Fruit fly (Drosophila melanogaster): Measurements from ENCODE around the gene Tpc1.
A peak's percentile ranks its signal among the peaks of the same experiment; 100 is the strongest.

Gene Tpc1

dm6 chr3R:10875515-10876434 is 6.2 kb downstream of the Tpc1 start, which contains the start of gene Sodh2 (continued):
- TF ChIP-seq HLH4C (GFP tag; IDR thresholded peaks at IDR 0.05; ENCODE audit: partially characterized antibody) (no peak), HmgZ (tag; optimal IDR thresholded peaks at IDR 0.05) (peak; percentile 69), Dfd (GFP tag; optimal IDR thresholded peaks at IDR 0.05) (no peak), CG11560 (tag; IDR thresholded peaks at IDR 0.05) (peak; percentile 57; the same call in 2 of the 3 replicates), grau (tag; optimal IDR thresholded peaks at IDR 0.05) (peak; percentile 95), kah (GFP tag; optimal IDR thresholded peaks at IDR 0.05) (peak; percentile 74), CG8478 (optimal IDR thresholded peaks at IDR 0.05) (no peak), sd (tag; optimal IDR thresholded peaks at IDR 0.05) (peak; percentile 64), emc (GFP tag; optimal IDR thresholded peaks at IDR 0.05) (no peak), CG17829 (tag; optimal IDR thresholded peaks at IDR 0.05) (peak; percentile 83), CG32532 (GFP tag; IDR thresholded peaks at IDR 0.05) (peak; percentile 88), Fer2 (tag; optimal IDR thresholded peaks at IDR 0.05) (peak; percentile 31), B-H1 (GFP tag; IDR thresholded peaks at IDR 0.05) (no peak; the same call in 2 of the 3 replicates), CG1024 (GFP tag; IDR thresholded peaks at IDR 0.05) (0 out of 2 replicates have a peak, but pooled peaks have one; percentile 38), CG2889 (GFP tag; IDR thresholded peaks at IDR 0.05) (peak; percentile 67; the same call in 2 of the 3 replicates), CG12219 (GFP tag; optimal IDR thresholded peaks at IDR 0.05) (peak; percentile 50), YL-1 (GFP tag; optimal IDR thresholded peaks at IDR 0.05) (peak; percentile 75), CG11695 (GFP tag; IDR thresholded peaks at IDR 0.05) (peak; percentile 70), cato (GFP tag; optimal IDR thresholded peaks at IDR 0.05; ENCODE audit: borderline replicate concordance) (no peak), tll (GFP tag; optimal IDR thresholded peaks at IDR 0.05) (no peak), h (optimal IDR thresholded peaks at IDR 0.05) (no peak), gt (GFP tag; IDR thresholded peaks at IDR 0.05) (no peak), NFAT (GFP tag; IDR thresholded peaks at IDR 0.05) (peak; percentile 83), CG9876 (GFP tag; optimal IDR thresholded peaks at IDR 0.05) (peak; percentile 52), CG7839 (tag; optimal IDR thresholded peaks at IDR 0.05) (peak; percentile 77), pb (GFP tag; optimal IDR thresholded peaks at IDR 0.05) (peak; percentile 19), onecut (GFP tag; IDR thresholded peaks at IDR 0.05) (peak; percentile 68), CG42726 (GFP tag; IDR thresholded peaks at IDR 0.05; ENCODE audit: partially characterized antibody) (no peak), CG13123 (GFP tag; optimal IDR thresholded peaks at IDR 0.05) (peak; percentile 23), chif (GFP tag; optimal IDR thresholded peaks at IDR 0.05) (peak; percentile 14 to 34), CG4854 (GFP tag; optimal IDR thresholded peaks at IDR 0.05) (peak; percentile 44), CG10321 (GFP tag; IDR thresholded peaks at IDR 0.05) (no peak), CG9609 (GFP tag; optimal IDR thresholded peaks at IDR 0.05) (peak; percentile 69), gsb-n (tag; optimal IDR thresholded peaks at IDR 0.05) (peak; percentile 72), Sox102F (GFP tag; optimal IDR thresholded peaks at IDR 0.05) (peak; percentile 69), Ada2b (GFP tag; IDR thresholded peaks at IDR 0.05) (peak; percentile 70), Hey (tag; optimal IDR thresholded peaks at IDR 0.05) (peak; percentile 67), MBD-R2 (GFP tag; IDR thresholded peaks at IDR 0.05) (peak; percentile 47; the same call in 1 of the 2 replicates), B-H2 (GFP tag; optimal IDR thresholded peaks at IDR 0.05) (peak; percentile 85), fu2 (GFP tag; optimal IDR thresholded peaks at IDR 0.05) (peak; percentile 45), sim (GFP tag; IDR thresholded peaks at IDR 0.05) (no peak; the same call in 1 of the 2 replicates), ems (GFP tag; optimal IDR thresholded peaks at IDR 0.05) (peak; percentile 12), croc (GFP tag; conservative IDR thresholded peaks at IDR 0.05) (peak; percentile 15; the same call in 1 of the 3 replicates), Usf (GFP tag; optimal IDR thresholded peaks at IDR 0.05) (no peak), CG5245 (GFP tag; optimal IDR thresholded peaks at IDR 0.05) (peak; percentile 25), Ravus (GFP tag; IDR thresholded peaks at IDR 0.05) (no peak), GATAe (GFP tag; conservative IDR thresholded peaks at IDR 0.05) (no peak), Drgx (GFP tag; IDR thresholded peaks at IDR 0.05) (peak; percentile 91), CG1647 (GFP tag; optimal IDR thresholded peaks at IDR 0.05) (peak; percentile 45), CG13296 (GFP tag; optimal IDR thresholded peaks at IDR 0.05) (peak; percentile 90)
